Worm (Caenorhabditis elegans): ENCODE results near the gene sre-44.

ce11 chrII:13962319-13962718 lies 12.9 kb downstream of the sre-44 start, which contains the start of gene rpi-1:
- TF ChIP-seq unc-62 (GFP tag; optimal IDR thresholded peaks at IDR 0.05) (no peak), ces-1 (GFP tag; optimal IDR thresholded peaks at IDR 0.05) (no peak), mep-1 (tag; optimal IDR thresholded peaks at IDR 0.05) (no peak), nhr-12 (tag; optimal IDR thresholded peaks at IDR 0.05) (no peak), nhr-237 (tag; optimal IDR thresholded peaks at IDR 0.05) (no peak), ceh-39 (tag; optimal IDR thresholded peaks at IDR 0.05) (no peak), ceh-43 (GFP tag; optimal IDR thresholded peaks at IDR 0.05) (no peak), nhr-76 (tag; optimal IDR thresholded peaks at IDR 0.05) (no peak)

Measured in whole organism, mixed stage, embryonic.